Fruit fly (Drosophila melanogaster): ENCODE results near the gene Hex-A.

Hex-A gene

DNA sequence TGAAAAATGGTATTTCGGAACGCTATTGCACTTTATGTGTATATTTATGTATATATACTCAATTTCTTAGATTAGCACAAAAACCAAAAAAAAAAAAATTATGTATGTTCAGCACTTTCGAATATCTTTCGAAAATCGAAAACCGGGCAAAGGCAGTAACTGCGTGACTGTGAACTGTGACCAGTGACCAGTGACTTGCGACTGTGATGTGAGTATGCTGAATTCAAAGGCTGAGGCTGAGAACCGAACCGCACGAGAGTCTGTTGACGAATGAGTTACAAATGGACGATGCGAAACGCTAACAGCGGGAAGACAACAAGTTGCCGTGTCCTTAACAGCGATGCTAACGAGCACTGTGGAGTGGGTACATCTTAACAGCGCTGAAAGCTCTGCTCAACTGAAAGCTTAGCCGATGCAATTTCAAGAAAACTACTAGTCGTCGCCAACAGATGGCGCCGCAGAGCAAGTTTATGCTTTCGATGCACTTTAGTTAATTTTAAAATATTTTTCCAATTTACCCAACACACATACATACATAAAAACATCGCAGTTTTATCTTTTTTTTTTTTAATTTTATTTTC, 34.8 kb upstream of the Hex-A start, which contains the start of gene CG32700:
TSS of gene CG32700 (minus strand) at position 274 of the 581 bp plus-strand sequence.
- TF ChIP-seq Hr83 (GFP tag; optimal IDR thresholded peaks at IDR 0.05; ENCODE audit: poor library complexity, severe bottlenecking) (peak; percentile 14), sage (GFP tag; optimal IDR thresholded peaks at IDR 0.05) (no peak), brk (GFP tag; optimal IDR thresholded peaks at IDR 0.05) (peak; percentile 22)

DNA sequence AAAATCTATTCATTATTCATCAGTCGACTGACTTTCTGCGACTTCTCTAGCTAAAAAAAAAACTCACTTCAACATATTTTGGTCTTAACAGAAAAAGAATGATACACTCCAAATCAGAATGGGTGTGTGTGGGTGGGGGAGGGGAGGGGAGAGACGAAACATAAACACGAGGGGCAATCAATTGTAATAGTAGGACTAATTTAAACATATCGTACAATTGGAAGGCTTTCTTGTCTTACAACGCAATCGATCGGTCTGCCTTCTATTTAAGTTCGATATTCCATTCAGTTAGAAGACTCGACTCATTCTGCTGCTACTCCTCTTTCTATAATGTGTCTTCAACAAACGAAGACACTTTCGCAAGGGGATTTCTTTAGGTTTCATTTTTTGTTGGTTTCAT, 34.3 kb upstream of the Hex-A start:
- TF ChIP-seq sage (GFP tag; optimal IDR thresholded peaks at IDR 0.05), result no peak
- no peak for TF ChIP-seq dsf (GFP tag; optimal IDR thresholded peaks at IDR 0.05; ENCODE audit: borderline replicate concordance)
- no peak for TF ChIP-seq Rel (GFP tag; optimal IDR thresholded peaks at IDR 0.05)
- TF ChIP-seq Rel (tag; optimal IDR thresholded peaks at IDR 0.05), result no peak
- no peak for TF ChIP-seq ey (GFP tag; optimal IDR thresholded peaks at IDR 0.05)
- TF ChIP-seq h (GFP tag; optimal IDR thresholded peaks at IDR 0.05), result no peak
- no peak for TF ChIP-seq jim (GFP tag; optimal IDR thresholded peaks at IDR 0.05)
- TF ChIP-seq Abd-B (GFP tag; optimal IDR thresholded peaks at IDR 0.05), result no peak
- TF ChIP-seq woc (GFP tag; optimal IDR thresholded peaks at IDR 0.05), result no peak
- no peak for TF ChIP-seq psq (GFP tag; optimal IDR thresholded peaks at IDR 0.05)
- no peak for TF ChIP-seq N (GFP tag; optimal IDR thresholded peaks at IDR 0.05)
- TF ChIP-seq CG32264 (GFP tag; optimal IDR thresholded peaks at IDR 0.05), result no peak

DNA sequence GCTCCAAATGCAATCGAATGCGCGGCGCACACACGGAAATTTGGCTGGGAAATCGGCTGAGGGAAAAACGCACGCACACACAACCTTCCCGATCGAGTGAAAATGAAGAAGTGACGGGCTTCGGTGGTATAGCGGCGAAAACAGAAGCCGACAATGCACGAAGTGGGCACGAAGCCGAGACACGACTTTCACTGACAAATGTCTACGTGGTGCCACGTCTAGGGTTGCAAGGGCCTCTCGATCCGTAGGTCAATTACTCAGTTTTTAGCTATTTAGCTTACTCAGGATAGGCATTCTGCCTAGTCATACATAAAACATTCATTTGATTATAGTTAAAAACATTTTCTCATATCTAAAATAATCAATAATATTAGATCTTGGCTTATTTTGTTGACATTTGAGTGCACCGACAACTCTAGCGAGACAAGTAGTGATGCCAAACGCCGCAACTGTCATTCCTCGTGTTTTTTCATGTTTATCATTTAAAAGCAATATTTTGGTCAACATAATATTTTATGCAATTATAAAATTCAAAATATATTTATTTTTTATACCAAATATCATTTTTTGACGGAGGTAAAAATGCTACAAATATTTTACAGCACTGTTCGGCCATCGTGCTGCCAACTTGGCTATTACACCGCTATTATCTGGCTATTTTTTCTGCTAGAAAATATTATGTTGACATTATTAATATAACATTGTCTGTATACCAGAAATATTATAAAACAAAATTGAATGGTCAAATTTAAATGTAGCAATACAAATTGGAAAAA, 31.7 kb upstream of the Hex-A start:
- TF ChIP-seq usp (GFP tag; optimal IDR thresholded peaks at IDR 0.05), result no peak
- TF ChIP-seq N (GFP tag; optimal IDR thresholded peaks at IDR 0.05), result no peak
- no peak for TF ChIP-seq pan (optimal IDR thresholded peaks at IDR 0.05)
- peak; percentile 81 for TF ChIP-seq psq (GFP tag; optimal IDR thresholded peaks at IDR 0.05)
- no peak for TF ChIP-seq Vsx2 (GFP tag; optimal IDR thresholded peaks at IDR 0.05; ENCODE audit: partially characterized antibody)
- peak in 1 of 2 experiments; percentile 94 for TF ChIP-seq foxo (GFP tag; optimal IDR thresholded peaks at IDR 0.05)
- peak; percentile 97 for TF ChIP-seq CrebA (GFP tag; optimal IDR thresholded peaks at IDR 0.05; ENCODE audit: borderline replicate concordance)
- no peak for TF ChIP-seq tai (GFP tag; optimal IDR thresholded peaks at IDR 0.05)
- TF ChIP-seq lola (GFP tag; optimal IDR thresholded peaks at IDR 0.05), result no peak
- TF ChIP-seq Rel (GFP tag; optimal IDR thresholded peaks at IDR 0.05), result peak; percentile 80
- TF ChIP-seq Rel (tag; optimal IDR thresholded peaks at IDR 0.05), result peak; percentile 78
- peak; percentile 68 for TF ChIP-seq brk (GFP tag; optimal IDR thresholded peaks at IDR 0.05)
- peak; percentile 93 for TF ChIP-seq h (GFP tag; optimal IDR thresholded peaks at IDR 0.05)
- no peak for TF ChIP-seq dl (GFP tag; optimal IDR thresholded peaks at IDR 0.05; ENCODE audit: insufficient read depth in 1 of 2, partially characterized antibody in 2 of 2)
- TF ChIP-seq dsf (GFP tag; optimal IDR thresholded peaks at IDR 0.05; ENCODE audit: borderline replicate concordance), result peak; percentile 27
- TF ChIP-seq Hnf4 (GFP tag; optimal IDR thresholded peaks at IDR 0.05), result peak; percentile 83
- TF ChIP-seq woc (GFP tag; optimal IDR thresholded peaks at IDR 0.05), result peak; percentile 84
- peak; percentile 93 for TF ChIP-seq HLH106 (tag; optimal IDR thresholded peaks at IDR 0.05)
- peak; percentile 24 for TF ChIP-seq Dif (GFP tag; optimal IDR thresholded peaks at IDR 0.05; ENCODE audit: partially characterized antibody)
- TF ChIP-seq sv (GFP tag; optimal IDR thresholded peaks at IDR 0.05), result peak; percentile 87
- TF ChIP-seq OdsH (GFP tag; optimal IDR thresholded peaks at IDR 0.05), result peak; percentile 87
- TF ChIP-seq Sp1 (GFP tag; optimal IDR thresholded peaks at IDR 0.05), result peak; percentile 90
- TF ChIP-seq Dfd (GFP tag; optimal IDR thresholded peaks at IDR 0.05), result no peak
- peak; percentile 92 for TF ChIP-seq rgr (GFP tag; optimal IDR thresholded peaks at IDR 0.05)
- no peak for TF ChIP-seq Hr78 (GFP tag; optimal IDR thresholded peaks at IDR 0.05)
- TF ChIP-seq sage (GFP tag; optimal IDR thresholded peaks at IDR 0.05), result peak; percentile 81
- no peak for TF ChIP-seq Abd-B (GFP tag; optimal IDR thresholded peaks at IDR 0.05)
- peak; percentile 77 for TF ChIP-seq GATAd (GFP tag; optimal IDR thresholded peaks at IDR 0.05)
- peak; percentile 68 for TF ChIP-seq CG32264 (GFP tag; optimal IDR thresholded peaks at IDR 0.05)
- TF ChIP-seq Myc (optimal IDR thresholded peaks at IDR 0.05), result peak; percentile 88
- TF ChIP-seq dmrt93B (GFP tag; optimal IDR thresholded peaks at IDR 0.05), result peak; percentile 76
- TF ChIP-seq Jra (GFP tag; optimal IDR thresholded peaks at IDR 0.05), result peak; percentile 53
- peak; percentile 87 for TF ChIP-seq ey (GFP tag; optimal IDR thresholded peaks at IDR 0.05)
- TF ChIP-seq br (GFP tag; optimal IDR thresholded peaks at IDR 0.05), result peak; percentile 86
- peak; percentile 75 for TF ChIP-seq Hr83 (GFP tag; optimal IDR thresholded peaks at IDR 0.05; ENCODE audit: poor library complexity, severe bottlenecking)
- no peak for TF ChIP-seq jim (GFP tag; optimal IDR thresholded peaks at IDR 0.05)
- TF ChIP-seq CG9705 (GFP tag; optimal IDR thresholded peaks at IDR 0.05), result peak; percentile 87
- TF ChIP-seq fru (GFP tag; optimal IDR thresholded peaks at IDR 0.05), result peak; percentile 88
- TF ChIP-seq Mio (GFP tag; optimal IDR thresholded peaks at IDR 0.05), result peak; percentile 63

Measured in whole organism, wandering third instar larva.